Fruit fly (Drosophila melanogaster) whole organism, prepupa: ENCODE data around the gene CG7840.

Source experiments
- CG11294 ChIP-seq: fragments of 200-800 bp; sonication (Bioruptor generic); IDR thresholded peaks from 2 replicates; pipeline ENCODE4 v1.3.6; 2022; ENCODE audit warnings: missing biosample characterization, missing genetic modification characterization
- CG11762 ChIP-seq: fragments of 200-800 bp; sonication (Bioruptor generic); optimal IDR thresholded peaks from 3 replicates; lab custom pipeline; 2016; ENCODE audit warnings: missing biosample characterization, missing genetic modification characterization; ENCODE audit not compliant: insufficient read depth
- CG15336 ChIP-seq: fragments of 200-800 bp; sonication (Bioruptor generic); IDR thresholded peaks from 2 replicates; pipeline ENCODE4 v1.3.6; 2022; ENCODE audit warnings: missing biosample characterization, missing genetic modification characterization
- CG1621 ChIP-seq: fragments of 200-800 bp; sonication (Bioruptor generic); optimal IDR thresholded peaks from 3 replicates; lab custom pipeline; 2018; ENCODE audit warnings: missing biosample characterization, mild to moderate bottlenecking, missing genetic modification characterization
- CG31627 ChIP-seq: fragments of 200-800 bp; sonication (Bioruptor generic); optimal IDR thresholded peaks from 3 replicates; lab custom pipeline; 2016; ENCODE audit warnings: missing biosample characterization, missing genetic modification characterization
- CG32006 ChIP-seq: fragments of 200-800 bp; sonication (Bioruptor generic); optimal IDR thresholded peaks from 3 replicates; lab custom pipeline; 2017; ENCODE audit warnings: missing biosample characterization, mild to moderate bottlenecking, missing genetic modification characterization
- CG34406 ChIP-seq: fragments of 200-800 bp; sonication (Bioruptor generic); optimal IDR thresholded peaks from 3 replicates; lab custom pipeline; 2016; ENCODE audit warnings: missing biosample characterization, missing genetic modification characterization
- CG3919 ChIP-seq: fragments of 200-800 bp; sonication (Bioruptor generic); optimal IDR thresholded peaks from 3 replicates; lab custom pipeline; 2016; ENCODE audit warnings: missing biosample characterization, missing genetic modification characterization
- CG4318 ChIP-seq: fragments of 200-800 bp; sonication (Bioruptor generic); optimal IDR thresholded peaks from 3 replicates; lab custom pipeline; 2017; ENCODE audit warnings: missing biosample characterization, mild to moderate bottlenecking, missing genetic modification characterization
- CG6163 ChIP-seq: fragments of 200-800 bp; sonication (Bioruptor generic); IDR thresholded peaks from 3 replicates; pipeline ENCODE4 v1.3.6; 2022; ENCODE audit warnings: missing biosample characterization, missing genetic modification characterization
- CG6276 ChIP-seq: fragments of 200-800 bp; sonication (Bioruptor generic); optimal IDR thresholded peaks from 2 replicates; lab custom pipeline; 2017; ENCODE audit warnings: missing biosample characterization, mild to moderate bottlenecking, missing genetic modification characterization
- CG6792 ChIP-seq: fragments of 200-800 bp; sonication (Bioruptor generic); optimal IDR thresholded peaks from 3 replicates; lab custom pipeline; 2016; ENCODE audit warnings: missing biosample characterization, missing genetic modification characterization
- CG7368 ChIP-seq: fragments of 200-800 bp; sonication (Bioruptor generic); optimal IDR thresholded peaks from 3 replicates; lab custom pipeline; 2016; ENCODE audit warnings: missing biosample characterization, missing genetic modification characterization
- CG8119 ChIP-seq: fragments of 200-800 bp; sonication (Bioruptor generic); IDR thresholded peaks from 3 replicates; pipeline ENCODE4 v1.3.6; 2022; ENCODE audit warnings: missing biosample characterization, missing genetic modification characterization
- CG8319 ChIP-seq: fragments of 200-800 bp; sonication (Bioruptor generic); optimal IDR thresholded peaks from 3 replicates; lab custom pipeline; 2016; ENCODE audit warnings: missing biosample characterization, missing genetic modification characterization
- CG9139 ChIP-seq: fragments of 200-800 bp; sonication (Bioruptor generic); optimal IDR thresholded peaks from 3 replicates; lab custom pipeline; 2017; ENCODE audit warnings: missing biosample characterization, mild to moderate bottlenecking, missing genetic modification characterization
- Eip75B ChIP-seq: fragments of 200-800 bp; sonication (Bioruptor generic); optimal IDR thresholded peaks from 3 replicates; lab custom pipeline; 2016; ENCODE audit warnings: missing biosample characterization, missing genetic modification characterization
- Eip78C ChIP-seq: fragments of 200-800 bp; sonication (Bioruptor generic); peaks from one replicate; lab custom pipeline; 2016; ENCODE audit warnings: missing biosample characterization, missing genetic modification characterization
- Gug ChIP-seq: fragments of 200-800 bp; sonication (Bioruptor generic); IDR thresholded peaks from 2 replicates; pipeline ENCODE4 v1.3.6; 2022; ENCODE audit warnings: missing biosample characterization, missing genetic modification characterization
- Hr38 ChIP-seq: sonication (Bioruptor generic); optimal IDR thresholded peaks from 2 replicates; lab custom pipeline; 2016; ENCODE audit warnings: missing biosample characterization, missing genetic modification characterization
- Hr39 ChIP-seq: fragments of 200-800 bp; sonication (Bioruptor generic); optimal IDR thresholded peaks from 2 replicates; lab custom pipeline; 2016; ENCODE audit warnings: missing biosample characterization, missing genetic modification characterization
- Hr4 ChIP-seq: fragments of 200-800 bp; sonication (Bioruptor generic); optimal IDR thresholded peaks from 3 replicates; lab custom pipeline; 2016; ENCODE audit warnings: missing biosample characterization, missing genetic modification characterization
- Met ChIP-seq: fragments of 200-800 bp; sonication (Bioruptor generic); optimal IDR thresholded peaks from 3 replicates; lab custom pipeline; 2016; ENCODE audit warnings: missing biosample characterization, missing genetic modification characterization
- Sox102F ChIP-seq: fragments of 200-800 bp; sonication (Bioruptor generic); optimal IDR thresholded peaks from 2 replicates; lab custom pipeline; 2016; ENCODE audit warnings: missing biosample characterization, mild to moderate bottlenecking, missing genetic modification characterization
- Sox15 ChIP-seq: fragments of 200-800 bp; sonication (Bioruptor generic); optimal IDR thresholded peaks from 3 replicates; lab custom pipeline; 2016; ENCODE audit warnings: missing biosample characterization, missing genetic modification characterization
- achi ChIP-seq: fragments of 200-800 bp; sonication (Bioruptor generic); optimal IDR thresholded peaks from 3 replicates; lab custom pipeline; 2016; ENCODE audit warnings: missing biosample characterization, missing genetic modification characterization
- acj6 ChIP-seq: fragments of 200-800 bp; sonication (Bioruptor generic); optimal IDR thresholded peaks from 3 replicates; lab custom pipeline; 2016; ENCODE audit warnings: missing biosample characterization, missing genetic modification characterization
- dsx ChIP-seq: fragments of 200-800 bp; optimal IDR thresholded peaks from 3 replicates; lab custom pipeline; 2019; ENCODE audit warnings: missing biosample characterization, mild to moderate bottlenecking, missing genetic modification characterization, moderate library complexity; ENCODE audit not compliant: poor library complexity, severe bottlenecking
- eg ChIP-seq: fragments of 200-800 bp; sonication (Bioruptor generic); IDR thresholded peaks from 3 replicates; pipeline ENCODE4 v1.3.6; 2022; ENCODE audit warnings: missing biosample characterization, missing genetic modification characterization
- esn ChIP-seq: fragments of 200-800 bp; sonication (Bioruptor generic); optimal IDR thresholded peaks from 2 replicates; lab custom pipeline; 2016; ENCODE audit warnings: missing biosample characterization, mild to moderate bottlenecking, missing genetic modification characterization, moderate library complexity
- fd59A ChIP-seq: fragments of 200-800 bp; sonication (Bioruptor generic); optimal IDR thresholded peaks from 2 replicates; lab custom pipeline; 2017; ENCODE audit warnings: missing biosample characterization, mild to moderate bottlenecking, missing genetic modification characterization, missing genetic modification reagents
- fkh ChIP-seq: fragments of 200-800 bp; sonication (Bioruptor generic); optimal IDR thresholded peaks from 3 replicates; lab custom pipeline; 2017; ENCODE audit warnings: missing biosample characterization, mild to moderate bottlenecking, missing genetic modification characterization, moderate library complexity
- lz ChIP-seq: fragments of 200-800 bp; sonication (Bioruptor generic); optimal IDR thresholded peaks from 3 replicates; lab custom pipeline; 2016; ENCODE audit warnings: missing biosample characterization, missing genetic modification characterization
- net ChIP-seq: fragments of 200-800 bp; sonication (Bioruptor generic); optimal IDR thresholded peaks from 3 replicates; lab custom pipeline; 2016; ENCODE audit warnings: missing biosample characterization, missing genetic modification characterization
- pdm3 ChIP-seq: fragments of 200-800 bp; sonication (Bioruptor generic); optimal IDR thresholded peaks from 3 replicates; lab custom pipeline; 2016; ENCODE audit warnings: missing biosample characterization, missing genetic modification characterization
- salr ChIP-seq, 2 experiments: fragments of 200-800 bp; sonication (Bioruptor generic); optimal IDR thresholded peaks; 3 replicates each; lab custom pipeline; 2016 to 2018; ENCODE audit warnings: missing biosample characterization in 2 of 2, missing genetic modification characterization in 2 of 2, mild to moderate bottlenecking in 1 of 2
- spab ChIP-seq: fragments of 200-800 bp; sonication (Bioruptor generic); optimal IDR thresholded peaks from 2 replicates; lab custom pipeline; 2017; ENCODE audit warnings: missing biosample characterization, mild to moderate bottlenecking, missing genetic modification characterization, missing genetic modification reagents
- ss ChIP-seq, 2 experiments: fragments of 200-800 bp; sonication (Bioruptor generic); optimal IDR thresholded peaks; 2 replicates in 1 of 2; 3 replicates in 1 of 2; lab custom pipeline; 2017 to 2018; ENCODE audit warnings: mild to moderate bottlenecking in 2 of 2, missing biosample characterization in 2 of 2, missing genetic modification characterization in 2 of 2, moderate library complexity in 1 of 2
- svp ChIP-seq: fragments of 200-800 bp; sonication (Bioruptor generic); peaks from one replicate; lab custom pipeline; 2016; ENCODE audit warnings: missing biosample characterization, missing genetic modification characterization
- topi ChIP-seq: fragments of 200-800 bp; sonication (Bioruptor generic); optimal IDR thresholded peaks from 3 replicates; lab custom pipeline; 2016; ENCODE audit warnings: missing biosample characterization, missing genetic modification characterization
- vri ChIP-seq: fragments of 200-800 bp; sonication (Bioruptor generic); optimal IDR thresholded peaks from 3 replicates; lab custom pipeline; 2016; ENCODE audit warnings: missing biosample characterization, mild to moderate bottlenecking, missing genetic modification characterization

CG7840 gene

DNA sequence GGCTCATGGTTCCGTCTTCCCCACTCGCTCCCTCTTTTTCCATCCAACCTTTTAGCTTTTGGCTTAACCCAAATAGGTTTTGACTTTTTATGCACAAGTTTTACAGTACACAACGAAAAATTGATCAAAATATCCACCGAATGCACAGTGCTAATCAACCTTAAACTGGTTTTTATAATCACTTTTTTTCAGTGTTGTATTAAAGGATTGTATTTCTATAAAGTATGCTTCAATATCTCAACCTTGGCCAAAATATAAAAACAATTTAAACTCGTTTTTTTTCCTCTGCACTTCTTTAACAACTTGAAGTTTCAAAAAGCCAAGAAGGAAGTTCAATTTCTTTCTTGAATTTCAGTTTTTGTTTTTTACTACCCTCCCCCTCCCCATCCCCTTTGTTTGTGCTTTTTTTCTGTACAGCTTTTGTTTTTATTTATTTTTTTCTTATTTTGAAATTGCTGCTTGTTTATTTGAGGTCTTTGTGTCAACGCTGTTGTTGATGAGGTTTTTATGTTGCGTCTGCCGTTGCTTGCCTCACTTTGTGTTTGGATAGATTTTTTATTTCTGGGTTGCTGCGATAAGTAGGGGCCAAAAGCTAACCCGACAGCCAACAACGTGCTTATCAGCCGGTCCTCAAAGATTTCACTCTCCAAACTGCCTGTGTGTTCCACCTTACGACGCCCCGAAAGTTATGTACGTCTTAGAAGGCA lies 20.3 kb upstream of the CG7840 start:
- TF ChIP-seq salr (GFP tag; optimal IDR thresholded peaks at IDR 0.05; lab: Kevin White, UChicago) (no peak), acj6 (GFP tag; lab: Kevin White, UChicago) (peak; percentile 13), CG31627 (no peak), topi (GFP tag; lab: Kevin White, UChicago) (peak; percentile 17), fkh (GFP tag; lab: Kevin White, UChicago) (peak; percentile 29), CG6792 (GFP tag; lab: Kevin White, UChicago) (peak; percentile 6), CG1621 (tag; lab: Kevin White, UChicago) (no peak), pdm3 (GFP tag; lab: Kevin White, UChicago) (peak; percentile 4), svp (peak; percentile 82), CG8119 (GFP tag; lab: Robert Waterston, UW) (peak; percentile 32; the same call in 1 of the 3 replicates), CG11762 (GFP tag; lab: Kevin White, UChicago) (no peak), CG11294 (no peak), Eip75B (GFP tag; lab: Kevin White, UChicago) (peak; percentile 45), Eip78C (GFP tag; lab: Kevin White, UChicago) (peak; percentile 77), CG15336 (GFP tag; lab: Robert Waterston, UW) (peak; percentile 31), dsx (no peak), Sox102F (GFP tag; lab: Kevin White, UChicago) (peak; percentile 34), CG3919 (GFP tag; lab: Kevin White, UChicago) (no peak), Sox15 (GFP tag; lab: Kevin White, UChicago) (no peak), Hr39 (GFP tag; lab: Kevin White, UChicago) (peak; percentile 13), lz (GFP tag; lab: Kevin White, UChicago) (no peak), Gug (GFP tag; lab: Robert Waterston, UW) (no peak), esn (peak; percentile 5), Met (GFP tag; lab: Kevin White, UChicago) (peak; percentile 26), Hr4 (GFP tag; lab: Kevin White, UChicago) (peak; percentile 29), Hr38 (GFP tag; lab: Kevin White, UChicago) (no peak), ss (GFP tag; optimal IDR thresholded peaks at IDR 0.05; lab: Kevin White, UChicago) (peak in 1 of 2 experiments; percentile 4), CG4318 (no peak), spab (no peak), CG6276 (peak; percentile 31), CG9139 (GFP tag; lab: Kevin White, UChicago) (no peak), CG32006 (peak; percentile 48), achi (GFP tag; lab: Kevin White, UChicago) (peak; percentile 32), net (GFP tag; lab: Kevin White, UChicago) (peak; percentile 11), CG8319 (no peak), CG34406 (peak; percentile 15), eg (GFP tag; lab: Robert Waterston, UW) (peak; percentile 23; the same call in 1 of the 3 replicates), CG6163 (GFP tag; lab: Robert Waterston, UW) (peak; percentile 52; the same call in 1 of the 3 replicates), CG7368 (no peak), fd59A (GFP tag; lab: Kevin White, UChicago) (no peak)

DNA sequence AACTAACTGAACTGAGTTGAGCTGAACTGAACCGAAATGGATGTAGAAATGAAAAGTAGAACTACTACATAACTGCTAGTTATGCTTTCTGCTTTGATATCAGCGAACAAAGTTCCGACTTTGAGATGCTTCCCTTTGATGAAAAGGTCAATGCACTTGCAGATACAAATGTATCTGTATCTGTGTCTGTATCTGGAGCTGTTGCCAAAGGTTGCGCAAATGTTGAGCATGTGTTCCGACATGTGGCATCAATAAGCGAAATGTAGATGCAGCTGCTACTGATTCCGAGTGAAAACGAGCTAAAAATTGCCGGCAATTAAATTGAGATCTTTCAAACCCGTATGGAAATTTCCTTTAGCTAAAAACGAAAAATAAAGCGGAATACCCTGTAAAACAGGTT lies 18.8 kb upstream of the CG7840 start:
- TF ChIP-seq net (GFP tag; lab: Kevin White, UChicago) (peak; percentile 12), vri (GFP tag; lab: Kevin White, UChicago) (no peak), CG4318 (no peak)
